Worm (Caenorhabditis elegans) whole organism, L2 larva: ENCODE measurements around the gene C56E6.7.

Source experiments
- F13H6.1 ChIP-seq: sonication (generic microtip); optimal IDR thresholded peaks from 2 replicates; lab custom pipeline; 2016; ENCODE audit warnings: missing genetic modification characterization, missing compliant biosample characterization
- R02D3.7 ChIP-seq: fragments of 150-350 bp; optimal IDR thresholded peaks from 2 replicates; lab custom pipeline; 2014; ENCODE audit warnings: missing biosample characterization, missing genetic modification characterization
- Y55F3AM.14 ChIP-seq: fragments of 200-800 bp; sonication (Bioruptor generic); optimal IDR thresholded peaks from 2 replicates; lab custom pipeline; 2018; ENCODE audit warnings: mild to moderate bottlenecking, missing genetic modification characterization, missing compliant biosample characterization
- ZK546.5 ChIP-seq: sonication (generic microtip); optimal IDR thresholded peaks from 2 replicates; lab custom pipeline; 2017; ENCODE audit warnings: missing biosample characterization, missing genetic modification characterization
- alr-1 ChIP-seq: fragments of 150-350 bp; optimal IDR thresholded peaks from 2 replicates; lab custom pipeline; 2014; ENCODE audit warnings: missing biosample characterization, missing genetic modification characterization
- ama-1 ChIP-seq: fragments of 150-350 bp; optimal IDR thresholded peaks from 2 replicates; lab custom pipeline; 2018; ENCODE audit warnings: inconsistent platforms
- blmp-1 ChIP-seq: sonication (generic microtip); optimal IDR thresholded peaks from 2 replicates; lab custom pipeline; 2017; ENCODE audit warnings: missing genetic modification characterization, mild to moderate bottlenecking, missing compliant biosample characterization, antibody characterized with exemption, moderate library complexity; ENCODE audit not compliant: insufficient read depth
- ceh-82 ChIP-seq: fragments of 150-350 bp; optimal IDR thresholded peaks from 2 replicates; lab custom pipeline; 2014; ENCODE audit warnings: missing biosample characterization, missing genetic modification characterization
- egl-27 ChIP-seq: sonication (generic microtip); optimal IDR thresholded peaks from 3 replicates; lab custom pipeline; 2017; ENCODE audit warnings: missing biosample characterization, missing genetic modification reagents, missing genetic modification characterization
- elt-1 ChIP-seq: fragments of 150-350 bp; optimal IDR thresholded peaks from 2 replicates; lab custom pipeline; 2014; ENCODE audit warnings: missing biosample characterization, missing genetic modification characterization
- elt-3 ChIP-seq: sonication (generic microtip); optimal IDR thresholded peaks from 2 replicates; lab custom pipeline; 2017; ENCODE audit warnings: missing biosample characterization, missing genetic modification characterization
- fos-1 ChIP-seq: fragments of 150-350 bp; optimal IDR thresholded peaks from 2 replicates; lab custom pipeline; 2014; ENCODE audit warnings: missing biosample characterization, missing genetic modification characterization
- gmeb-1 ChIP-seq: fragments of 150-350 bp; optimal IDR thresholded peaks from 2 replicates; lab custom pipeline; 2014; ENCODE audit warnings: missing biosample characterization, missing genetic modification characterization
- lin-11 ChIP-seq: fragments of 150-350 bp; sonication (generic microtip); optimal IDR thresholded peaks from 2 replicates; lab custom pipeline; 2014; ENCODE audit warnings: missing biosample characterization, missing genetic modification characterization, inconsistent platforms, mixed read lengths
- lin-39 ChIP-seq: fragments of 150-350 bp; optimal IDR thresholded peaks from 2 replicates; lab custom pipeline; 2014; ENCODE audit warnings: missing biosample characterization, missing genetic modification reagents, missing genetic modification characterization
- lsy-2 ChIP-seq, 2 experiments: fragments of 150-350 bp in 1 of 2; sonication (generic microtip) in 1 of 2; optimal IDR thresholded peaks; 2 replicates each; lab custom pipeline; 2014 to 2017; ENCODE audit warnings: missing biosample characterization in 2 of 2, missing genetic modification characterization in 2 of 2
- mbf-1 ChIP-seq: sonication (generic microtip); optimal IDR thresholded peaks from 2 replicates; lab custom pipeline; 2017; ENCODE audit warnings: missing biosample characterization, missing genetic modification characterization
- mdl-1 ChIP-seq, 2 experiments: fragments of 150-350 bp in 1 of 2; sonication (generic microtip) in 1 of 2; optimal IDR thresholded peaks; 2 replicates each; lab custom pipeline; 2017; ENCODE audit warnings: missing biosample characterization in 2 of 2, missing genetic modification characterization in 2 of 2
- nhr-12 ChIP-seq: fragments of 150-350 bp; optimal IDR thresholded peaks from 2 replicates; lab custom pipeline; 2014; ENCODE audit warnings: missing biosample characterization, missing genetic modification characterization
- nhr-129 ChIP-seq: fragments of 150-350 bp; optimal IDR thresholded peaks from 2 replicates; lab custom pipeline; 2014; ENCODE audit warnings: missing biosample characterization, missing genetic modification characterization
- nhr-21 ChIP-seq: fragments of 150-350 bp; optimal IDR thresholded peaks from 2 replicates; lab custom pipeline; 2014; ENCODE audit warnings: missing biosample characterization, missing genetic modification characterization
- nhr-23 ChIP-seq: fragments of 150-350 bp; optimal IDR thresholded peaks from 2 replicates; lab custom pipeline; 2014; ENCODE audit warnings: missing biosample characterization, missing genetic modification reagents, missing genetic modification characterization
- nhr-25 ChIP-seq: fragments of 150-350 bp; sonication (generic microtip); optimal IDR thresholded peaks from 3 replicates; lab custom pipeline; 2014; ENCODE audit warnings: missing biosample characterization, missing genetic modification characterization
- nhr-6 ChIP-seq: fragments of 150-350 bp; optimal IDR thresholded peaks from 2 replicates; lab custom pipeline; 2014; ENCODE audit warnings: missing biosample characterization, missing genetic modification characterization
- peb-1 ChIP-seq: fragments of 150-350 bp; optimal IDR thresholded peaks from 2 replicates; lab custom pipeline; 2014; ENCODE audit warnings: missing biosample characterization, missing genetic modification characterization
- skn-1 ChIP-seq: sonication (generic microtip); optimal IDR thresholded peaks from 2 replicates; lab custom pipeline; 2017; ENCODE audit warnings: missing biosample characterization, missing genetic modification characterization
- sma-3 ChIP-seq: sonication (generic microtip); optimal IDR thresholded peaks from 2 replicates; lab custom pipeline; 2016; ENCODE audit warnings: missing genetic modification reagents, missing genetic modification characterization, missing compliant biosample characterization
- sma-9 ChIP-seq, 2 experiments: fragments of 150-350 bp in 1 of 2; sonication (generic microtip) in 1 of 2; optimal IDR thresholded peaks; 2 replicates each; lab custom pipeline; 2014 to 2016; ENCODE audit warnings: missing genetic modification characterization in 2 of 2, mild to moderate bottlenecking in 1 of 2, missing biosample characterization in 1 of 2, missing compliant biosample characterization in 1 of 2, missing genetic modification reagents in 1 of 2, moderate library complexity in 1 of 2
- snpc-4 ChIP-seq: fragments of 150-350 bp; optimal IDR thresholded peaks from 2 replicates; lab custom pipeline; 2014; ENCODE audit warnings: missing biosample characterization, missing genetic modification characterization
- unc-39 ChIP-seq: fragments of 150-350 bp; optimal IDR thresholded peaks from 2 replicates; lab custom pipeline; 2014; ENCODE audit warnings: missing biosample characterization, missing genetic modification characterization
- unc-55 ChIP-seq: fragments of 150-350 bp; sonication (generic microtip); optimal IDR thresholded peaks from 3 replicates; lab custom pipeline; 2014; ENCODE audit warnings: missing biosample characterization, missing genetic modification reagents, missing genetic modification characterization
- zag-1 ChIP-seq: fragments of 150-350 bp; optimal IDR thresholded peaks from 2 replicates; lab custom pipeline; 2014; ENCODE audit warnings: missing biosample characterization, missing genetic modification characterization
- ztf-1 ChIP-seq: fragments of 200-800 bp; sonication (Bioruptor generic); conservative IDR thresholded peaks from 2 replicates; pipeline ENCODE4 v1.3.6; 2022; ENCODE audit warnings: missing genetic modification characterization, missing compliant biosample characterization
- ztf-11 ChIP-seq: sonication (generic microtip); optimal IDR thresholded peaks from 2 replicates; lab custom pipeline; 2017; ENCODE audit warnings: missing biosample characterization, missing genetic modification characterization
- ztf-4 ChIP-seq: fragments of 150-350 bp; optimal IDR thresholded peaks from 2 replicates; lab custom pipeline; 2014; ENCODE audit warnings: missing biosample characterization, missing genetic modification characterization

C56E6.7 gene

DNA sequence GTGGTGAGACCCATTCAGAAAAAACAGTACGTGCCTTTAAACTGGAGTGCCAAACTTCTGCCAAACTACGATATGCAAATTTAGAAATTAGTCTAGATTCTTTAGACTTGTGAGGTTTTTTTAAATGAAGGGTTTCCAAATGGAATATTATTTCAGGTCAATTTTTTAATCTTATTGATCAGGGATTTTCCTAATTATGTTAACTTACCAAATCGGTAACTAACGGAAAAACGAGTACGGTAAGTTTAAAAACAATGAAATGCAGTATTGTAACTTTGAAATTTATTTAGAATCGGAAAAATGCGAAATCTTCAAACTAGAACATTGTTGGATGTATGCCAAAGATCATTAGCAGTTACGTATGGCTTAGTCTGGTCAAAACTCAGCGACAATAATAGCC lies at the start of gene C56E6.7:
Gene C56E6.7, plus strand, starts transcription at position 301 of the 400 bp plus-strand sequence.
- no peak for TF ChIP-seq gmeb-1 (tag; lab: Kevin White, UChicago)
- no peak for TF ChIP-seq unc-55 (GFP tag; lab: Kevin White, UChicago)
- no peak for TF ChIP-seq nhr-23 (tag; lab: Kevin White, UChicago)
- TF ChIP-seq fos-1, result no peak
- no peak for TF ChIP-seq ZK546.5 (tag; lab: Kevin White, UChicago)
- no peak for TF ChIP-seq nhr-21 (tag; lab: Kevin White, UChicago)
- no peak for TF ChIP-seq ztf-4
- TF ChIP-seq egl-27 (tag; lab: Kevin White, UChicago), result no peak

DNA sequence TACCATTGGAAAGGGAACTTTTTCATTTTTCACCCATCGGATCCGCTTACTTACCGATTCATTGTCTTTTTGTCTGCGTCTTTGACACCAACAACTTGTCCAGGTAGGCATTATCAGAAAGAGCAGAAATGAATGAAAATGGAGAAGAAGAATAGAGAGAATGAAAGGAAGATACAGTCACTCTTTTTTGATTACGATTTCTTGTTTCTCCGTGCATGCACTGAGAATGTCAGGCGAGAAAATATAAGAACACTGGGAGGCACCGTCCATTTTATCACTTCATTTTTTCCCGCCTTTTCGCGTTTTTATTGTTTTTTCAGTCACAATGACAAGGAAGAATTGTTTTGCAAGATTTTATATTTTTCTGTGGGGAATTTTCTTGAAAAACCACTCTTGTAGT lies 47.0 kb upstream of the C56E6.7 start:
- TF ChIP-seq fos-1, result peak; percentile 56
- no peak for TF ChIP-seq nhr-25
- TF ChIP-seq sma-9 (GFP tag; optimal IDR thresholded peaks at IDR 0.05; lab: Kevin White, UChicago), result no peak
- TF ChIP-seq sma-9 (tag; optimal IDR thresholded peaks at IDR 0.05; lab: Kevin White, UChicago), result no peak

DNA sequence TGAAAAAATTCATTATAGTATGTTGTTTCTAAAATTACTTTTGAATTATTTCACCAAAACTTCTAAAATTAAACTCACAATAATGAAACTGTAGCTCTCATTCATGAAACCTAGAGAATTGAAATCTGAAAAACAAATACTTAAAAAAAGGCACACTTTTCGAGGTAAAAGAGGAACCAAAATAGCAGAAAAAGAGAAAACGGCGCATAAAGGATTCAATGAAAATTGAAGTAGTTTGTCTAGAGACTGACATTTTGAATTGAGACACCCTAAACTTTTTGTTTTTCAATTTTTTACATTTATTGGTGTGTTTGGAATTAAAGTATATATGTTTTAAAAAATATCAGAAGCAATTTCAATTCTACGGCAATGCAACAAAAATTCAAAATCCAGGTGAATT lies 45.4 kb upstream of the C56E6.7 start, which contains the start of gene dgk-5:
Gene dgk-5, minus strand, starts transcription at position 101 of the 400 bp plus-strand sequence.
- no peak for TF ChIP-seq snpc-4 (tag; lab: Kevin White, UChicago)
- no peak for TF ChIP-seq nhr-25
- no peak for TF ChIP-seq sma-9 (GFP tag; optimal IDR thresholded peaks at IDR 0.05; lab: Kevin White, UChicago)
- TF ChIP-seq sma-9 (tag; optimal IDR thresholded peaks at IDR 0.05; lab: Kevin White, UChicago), result no peak
- TF ChIP-seq skn-1 (tag; lab: Kevin White, UChicago), result no peak
- no peak for TF ChIP-seq mbf-1 (tag; lab: Kevin White, UChicago)
- TF ChIP-seq F13H6.1 (tag; lab: Kevin White, UChicago), result no peak
- no peak for TF ChIP-seq Y55F3AM.14 (GFP tag; lab: Kevin White, UChicago)
- TF ChIP-seq blmp-1 (tag; lab: Kevin White, UChicago), result no peak
- no peak for TF ChIP-seq mdl-1 (tag; optimal IDR thresholded peaks at IDR 0.05; lab: Kevin White, UChicago)
- no peak for TF ChIP-seq nhr-12 (tag; lab: Kevin White, UChicago)
- TF ChIP-seq lin-39 (tag; lab: Kevin White, UChicago), result no peak
- TF ChIP-seq elt-1 (tag; lab: Kevin White, UChicago), result no peak

DNA sequence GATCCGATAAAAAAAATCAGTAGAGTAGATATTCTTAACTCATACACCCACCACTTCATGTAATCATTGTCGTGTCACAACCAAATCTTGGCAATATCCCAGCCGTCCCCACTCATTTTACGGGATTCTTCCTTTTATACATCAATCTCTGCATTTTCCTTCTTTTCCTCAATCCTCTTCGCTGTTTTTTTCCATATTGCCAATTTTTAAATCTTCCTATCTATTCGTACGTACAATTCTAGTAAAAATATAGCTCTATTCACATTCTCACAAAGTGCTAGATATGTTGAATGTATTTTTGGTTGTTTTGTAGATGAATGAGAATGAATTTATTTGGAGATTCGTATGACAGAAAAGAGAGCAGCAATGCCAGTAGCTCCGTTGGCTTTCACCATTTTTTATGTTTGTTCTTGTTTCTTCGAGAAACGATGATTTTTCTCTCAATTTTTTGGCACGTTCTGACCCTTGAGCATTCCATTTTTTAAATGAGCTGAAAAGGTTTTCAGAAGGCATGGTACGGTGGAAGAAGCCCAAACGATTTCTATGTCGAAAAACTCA lies 41.1 kb upstream of the C56E6.7 start, which contains the start of gene T28D9.16:
Gene T28D9.16, plus strand, starts transcription at position 508 of the 558 bp plus-strand sequence.
- TF ChIP-seq ztf-1 (GFP tag; lab: Robert Waterston, UW), result no peak
- TF ChIP-seq nhr-129 (tag; lab: Kevin White, UChicago), result no peak
- no peak for TF ChIP-seq elt-3 (tag; lab: Kevin White, UChicago)
- no peak for TF ChIP-seq nhr-25
- no peak for TF ChIP-seq ceh-82 (tag; lab: Kevin White, UChicago)
- no peak for TF ChIP-seq peb-1 (tag; lab: Kevin White, UChicago)
- TF ChIP-seq ztf-11 (tag; lab: Kevin White, UChicago), result no peak
- TF ChIP-seq sma-3, result no peak
- no peak for TF ChIP-seq ama-1 (lab: Kevin White, UChicago)
- TF ChIP-seq lin-11 (tag; lab: Kevin White, UChicago), result no peak
- TF ChIP-seq blmp-1 (tag; lab: Kevin White, UChicago), result no peak
- no peak for TF ChIP-seq nhr-6 (tag; lab: Kevin White, UChicago)
- TF ChIP-seq alr-1, result no peak
- TF ChIP-seq nhr-12 (tag; lab: Kevin White, UChicago), result no peak
- TF ChIP-seq zag-1, result no peak
- no peak for TF ChIP-seq lsy-2 (tag; optimal IDR thresholded peaks at IDR 0.05; lab: Kevin White, UChicago)
- no peak for TF ChIP-seq unc-39
- no peak for TF ChIP-seq R02D3.7 (tag; lab: Kevin White, UChicago)
- no peak for TF ChIP-seq gmeb-1 (tag; lab: Kevin White, UChicago)
- no peak for TF ChIP-seq egl-27 (tag; lab: Kevin White, UChicago)
